Worm (Caenorhabditis elegans) whole organism, L4/young adult: Measurements from ENCODE around the gene Y45G5AM.7.

Source experiments
- W03F9.2 ChIP-seq: fragments of 150-350 bp; optimal IDR thresholded peaks from 2 replicates; lab custom pipeline; 2014; ENCODE audit warnings: missing biosample characterization, missing genetic modification characterization
- dao-5 ChIP-seq: sonication (generic microtip); optimal IDR thresholded peaks from 2 replicates; lab custom pipeline; 2016; ENCODE audit warnings: missing genotype, missing genetic modification characterization, moderate library complexity, missing compliant biosample characterization
- him-1 ChIP-seq: sonication (generic microtip); optimal IDR thresholded peaks from 2 replicates; lab custom pipeline; 2016; ENCODE audit warnings: missing genotype, missing genetic modification reagents, missing genetic modification characterization, missing compliant biosample characterization

- no peak for TF ChIP-seq dao-5 (tag; lab: Kevin White, UChicago)
- no peak for TF ChIP-seq W03F9.2 (tag; lab: Kevin White, UChicago)
- no peak for TF ChIP-seq him-1 (tag; lab: Kevin White, UChicago)
Measured at ce11 chrV:4138688-4139087, 31.4 kb downstream of the Y45G5AM.7 start, which contains the start of gene lgc-29.
